Fruit fly (Drosophila melanogaster) whole organism: ENCODE results near the gene CG10919.

Experiments
- CG8478 ChIP-seq: fragments of >200 bp; optimal IDR thresholded peaks from 2 replicates; lab custom pipeline; 2018; ENCODE audit warnings: inconsistent platforms
- Dll ChIP-seq: fragments of >200 bp; optimal IDR thresholded peaks from 2 replicates; lab custom pipeline; 2017
- EcR ChIP-seq, 2 experiments: fragments of >200 bp; optimal IDR thresholded peaks; 2 replicates each; lab custom pipeline; 2017; ENCODE audit warnings: missing biosample characterization in 2 of 2, missing genetic modification characterization in 2 of 2, missing genetic modification reagents in 2 of 2
- pan ChIP-seq: fragments of >200 bp; optimal IDR thresholded peaks from 2 replicates; lab custom pipeline; 2017
- psq ChIP-seq: fragments of >200 bp; optimal IDR thresholded peaks from 2 replicates; lab custom pipeline; 2017
- usp ChIP-seq: fragments of >200 bp; optimal IDR thresholded peaks from 2 replicates; lab custom pipeline; 2017; ENCODE audit warnings: missing biosample characterization, missing genetic modification characterization, mixed read lengths

Gene CG10919

dm6 chr3R:7757822-7758221 is at the start of gene CG10919:
Gene CG10919, plus strand, starts transcription at chr3R:7758122.
- TF ChIP-seq EcR (GFP tag; optimal IDR thresholded peaks at IDR 0.05; lab: Kevin White, UChicago) (no peak), Dll (no peak), psq (no peak), pan (lab: Kevin White, UChicago) (no peak), CG8478 (no peak)

- TF ChIP-seq pan (lab: Kevin White, UChicago) (no peak), usp (no peak), psq (no peak), CG8478 (no peak), Dll (no peak), EcR (GFP tag; optimal IDR thresholded peaks at IDR 0.05; lab: Kevin White, UChicago) (no peak)
Measured at dm6 chr3R:7719990-7720389, 37.9 kb upstream of the CG10919 start.

dm6 chr3R:7722117-7722516 is 35.8 kb upstream of the CG10919 start, which contains the start of gene CG2616:
Gene CG2616, plus strand, starts transcription at chr3R:7722417.
- TF ChIP-seq pan (lab: Kevin White, UChicago) (no peak), psq (no peak), CG8478 (no peak), EcR (GFP tag; optimal IDR thresholded peaks at IDR 0.05; lab: Kevin White, UChicago) (no peak), usp (no peak), Dll (no peak)

dm6 chr3R:7739463-7739862 is 18.5 kb upstream of the CG10919 start, which contains the start of gene CG43254:
Gene CG43254, minus strand, starts transcription at chr3R:7739563.
- TF ChIP-seq CG8478 (no peak), usp (no peak)

dm6 chr3R:7749993-7750392 is 7.9 kb upstream of the CG10919 start, which contains the start of gene pyd3:
Gene pyd3, minus strand, starts transcription at chr3R:7750079.
- TF ChIP-seq Dll (no peak), usp (no peak), CG8478 (no peak), EcR (GFP tag; optimal IDR thresholded peaks at IDR 0.05; lab: Kevin White, UChicago) (no peak), psq (no peak), pan (lab: Kevin White, UChicago) (no peak)

dm6 chr3R:7753518-7753917 is 4.4 kb upstream of the CG10919 start:
- TF ChIP-seq pan (lab: Kevin White, UChicago) (no peak), CG8478 (peak; percentile 34)

dm6 chr3R:7759486-7759885 is 1.6 kb downstream of the CG10919 start, which contains the start of gene Sp7:
Gene Sp7, plus strand, starts transcription at chr3R:7759786.
- TF ChIP-seq pan (lab: Kevin White, UChicago) (no peak), EcR (GFP tag; optimal IDR thresholded peaks at IDR 0.05; lab: Kevin White, UChicago) (no peak), CG8478 (no peak)

dm6 chr3R:7760970-7761558 is 3.1 kb downstream of the CG10919 start:
- TF ChIP-seq Dll (no peak), usp (no peak), psq (no peak), EcR (GFP tag; optimal IDR thresholded peaks at IDR 0.05; lab: Kevin White, UChicago) (no peak), CG8478 (no peak), pan (lab: Kevin White, UChicago) (no peak)

dm6 chr3R:7771656-7772055 is 13.7 kb downstream of the CG10919 start, which contains the start of gene CG11286:
Gene CG11286, minus strand, starts transcription at chr3R:7771756.
- TF ChIP-seq psq = no peak
- TF ChIP-seq pan (lab: Kevin White, UChicago) = no peak
- TF ChIP-seq usp = no peak
- no peak for TF ChIP-seq EcR (GFP tag; optimal IDR thresholded peaks at IDR 0.05; lab: Kevin White, UChicago)
- no peak for TF ChIP-seq CG8478
- TF ChIP-seq Dll = no peak

dm6 chr3R:7779620-7780019 is 21.7 kb downstream of the CG10919 start:
- TF ChIP-seq CG8478 (no peak), usp (no peak), psq (no peak), EcR (GFP tag; optimal IDR thresholded peaks at IDR 0.05; lab: Kevin White, UChicago) (no peak), Dll (no peak)

- no peak for TF ChIP-seq Dll
- TF ChIP-seq pan (lab: Kevin White, UChicago) = no peak
- no peak for TF ChIP-seq CG8478
Measured at dm6 chr3R:7782933-7783686, 25.2 kb downstream of the CG10919 start, which contains the start of gene CG18747. Gene CG18747, minus strand, starts transcription at chr3R:7783446.

- TF ChIP-seq Dll = no peak
- TF ChIP-seq CG8478 = no peak
- no peak for TF ChIP-seq EcR (GFP tag; optimal IDR thresholded peaks at IDR 0.05; lab: Kevin White, UChicago)
- TF ChIP-seq psq = no peak
- no peak for TF ChIP-seq usp
- TF ChIP-seq pan (lab: Kevin White, UChicago) = no peak
Measured at dm6 chr3R:7785784-7786183, 27.9 kb downstream of the CG10919 start, which contains the start of gene CG18745. Gene CG18745, minus strand, starts transcription at chr3R:7786119.

dm6 chr3R:7787899-7788298 is 30.0 kb downstream of the CG10919 start, which contains the start of gene CG18748:
Gene CG18748, minus strand, starts transcription at chr3R:7787923.
- no peak for TF ChIP-seq Dll
- no peak for TF ChIP-seq EcR (GFP tag; optimal IDR thresholded peaks at IDR 0.05; lab: Kevin White, UChicago)
- TF ChIP-seq psq = no peak
- TF ChIP-seq pan (lab: Kevin White, UChicago) = no peak
- no peak for TF ChIP-seq CG8478
- no peak for TF ChIP-seq usp
